Worm (Caenorhabditis elegans) whole organism, young adult: ENCODE measurements around the gene F59B10.2.

ENCODE experiments used
- B0035.1 ChIP-seq: sonication (generic microtip); optimal IDR thresholded peaks from 2 replicates; lab custom pipeline; 2016; ENCODE audit warnings: missing genetic modification characterization, mild to moderate bottlenecking, missing compliant biosample characterization, missing genotype, missing genetic modification reagents
- C06A6.2 ChIP-seq: fragments of 200-800 bp; sonication (Bioruptor generic); conservative IDR thresholded peaks from 2 replicates; pipeline ENCODE4 v1.3.6; 2022; ENCODE audit warnings: missing genetic modification characterization, missing compliant biosample characterization
- F22D6.2 ChIP-seq: sonication (generic microtip); optimal IDR thresholded peaks from 2 replicates; lab custom pipeline; 2016; ENCODE audit warnings: mild to moderate bottlenecking, missing genetic modification characterization, missing compliant biosample characterization
- F23B12.7 ChIP-seq: sonication (generic microtip); optimal IDR thresholded peaks from 2 replicates; lab custom pipeline; 2017; ENCODE audit warnings: missing genetic modification characterization, mild to moderate bottlenecking, missing compliant biosample characterization, antibody characterized with exemption, moderate library complexity; ENCODE audit not compliant: insufficient read depth
- F39B2.1 ChIP-seq: fragments of 200-800 bp; sonication (Bioruptor generic); IDR thresholded peaks from 2 replicates; pipeline ENCODE4 v1.3.6; 2022; ENCODE audit warnings: missing genetic modification reagents, missing genetic modification characterization, missing compliant biosample characterization
- F52B5.7 ChIP-seq: sonication (generic microtip); optimal IDR thresholded peaks from 2 replicates; lab custom pipeline; 2016; ENCODE audit warnings: mild to moderate bottlenecking, missing genetic modification characterization, missing compliant biosample characterization
- F55B11.4 ChIP-seq: sonication (generic microtip); optimal IDR thresholded peaks from 2 replicates; lab custom pipeline; 2016; ENCODE audit warnings: missing compliant biosample characterization, missing genetic modification characterization, borderline replicate concordance; ENCODE audit not compliant: insufficient read depth
- K11D2.4 ChIP-seq: fragments of 200-800 bp; sonication (Bioruptor generic); IDR thresholded peaks from 2 replicates; pipeline ENCODE4 v1.3.6; 2022; ENCODE audit warnings: missing genetic modification reagents, missing genetic modification characterization, missing compliant biosample characterization
- K12H6.12 ChIP-seq: fragments of 200-800 bp; sonication (Bioruptor generic); optimal IDR thresholded peaks from 2 replicates; lab custom pipeline; 2018; ENCODE audit warnings: mild to moderate bottlenecking, missing genetic modification characterization, missing compliant biosample characterization
- T07F8.4 ChIP-seq: sonication (generic microtip); optimal IDR thresholded peaks from 2 replicates; lab custom pipeline; 2016; ENCODE audit warnings: mild to moderate bottlenecking, missing genetic modification characterization, moderate library complexity, missing compliant biosample characterization
- Y56A3A.18 ChIP-seq: fragments of 200-800 bp; sonication (Bioruptor generic); IDR thresholded peaks from 2 replicates; pipeline ENCODE4 v1.3.6; 2022; ENCODE audit warnings: missing genetic modification reagents, missing genetic modification characterization, missing compliant biosample characterization
- Y67H2A.10 ChIP-seq: fragments of 200-800 bp; sonication (Bioruptor generic); conservative IDR thresholded peaks from 2 replicates; pipeline ENCODE4 v1.3.6; 2022; ENCODE audit warnings: missing genetic modification reagents, missing genetic modification characterization, missing compliant biosample characterization
- ZK185.1 ChIP-seq: sonication (generic microtip); optimal IDR thresholded peaks from 2 replicates; lab custom pipeline; 2016; ENCODE audit warnings: mild to moderate bottlenecking, missing genetic modification characterization, missing compliant biosample characterization; ENCODE audit not compliant: poor library complexity, severe bottlenecking
- akir-1 ChIP-seq: fragments of 200-800 bp; sonication (Bioruptor generic); optimal IDR thresholded peaks from 2 replicates; lab custom pipeline; 2018; ENCODE audit warnings: mild to moderate bottlenecking, missing genetic modification characterization, moderate library complexity, missing compliant biosample characterization
- athp-1 ChIP-seq: sonication (generic microtip); optimal IDR thresholded peaks from 2 replicates; lab custom pipeline; 2017; ENCODE audit warnings: mild to moderate bottlenecking, missing genetic modification characterization, missing compliant biosample characterization
- bed-1 ChIP-seq: fragments of 200-800 bp; sonication (Bioruptor generic); IDR thresholded peaks from 2 replicates; pipeline ENCODE4 v1.3.6; 2022; ENCODE audit warnings: missing genetic modification reagents, missing genetic modification characterization, missing compliant biosample characterization
- ceh-40 ChIP-seq: fragments of 200-800 bp; sonication (Bioruptor generic); IDR thresholded peaks from 2 replicates; pipeline ENCODE4 v1.3.6; 2022; ENCODE audit warnings: missing genetic modification characterization, missing compliant biosample characterization
- ceh-58 ChIP-seq: fragments of 200-800 bp; sonication (Bioruptor generic); IDR thresholded peaks from 2 replicates; pipeline ENCODE4 v1.3.6; 2022; ENCODE audit warnings: missing genetic modification characterization, missing compliant biosample characterization
- ceh-91 ChIP-seq: fragments of 200-800 bp; sonication (Bioruptor generic); IDR thresholded peaks from 2 replicates; pipeline ENCODE4 v1.3.6; 2022; ENCODE audit warnings: missing genetic modification reagents, missing genetic modification characterization, missing compliant biosample characterization
- dox-1 ChIP-seq: fragments of 200-800 bp; sonication (Bioruptor generic); IDR thresholded peaks from 2 replicates; pipeline ENCODE4 v1.3.6; 2022; ENCODE audit warnings: missing genetic modification reagents, missing genetic modification characterization, missing compliant biosample characterization
- efl-1 ChIP-seq: fragments of 150-350 bp; optimal IDR thresholded peaks from 2 replicates; lab custom pipeline; 2014; ENCODE audit warnings: missing biosample characterization, missing genetic modification reagents, missing genetic modification characterization
- ekl-4 ChIP-seq: fragments of 200-800 bp; sonication (Bioruptor generic); IDR thresholded peaks from 2 replicates; pipeline ENCODE4 v1.3.6; 2022; ENCODE audit warnings: missing genetic modification reagents, missing genetic modification characterization, missing compliant biosample characterization
- fkh-3 ChIP-seq: sonication (generic microtip); optimal IDR thresholded peaks from 2 replicates; lab custom pipeline; 2016; ENCODE audit warnings: mild to moderate bottlenecking, missing genetic modification characterization, missing compliant biosample characterization
- him-1 ChIP-seq: sonication (generic microtip); optimal IDR thresholded peaks from 2 replicates; lab custom pipeline; 2016; ENCODE audit warnings: missing genotype, missing genetic modification reagents, missing genetic modification characterization, missing compliant biosample characterization
- hlh-12 ChIP-seq: sonication (generic microtip); optimal IDR thresholded peaks from 2 replicates; lab custom pipeline; 2016; ENCODE audit warnings: missing genetic modification characterization, missing compliant biosample characterization
- hmg-1.2 ChIP-seq: fragments of 200-800 bp; sonication (Bioruptor generic); IDR thresholded peaks from 2 replicates; pipeline ENCODE4 v1.3.6; 2022; ENCODE audit warnings: missing genetic modification reagents, missing genetic modification characterization, missing compliant biosample characterization
- hmg-20 ChIP-seq: fragments of 200-800 bp; sonication (Bioruptor generic); IDR thresholded peaks from 2 replicates; pipeline ENCODE4 v1.3.6; 2022; ENCODE audit warnings: missing genetic modification reagents, missing genetic modification characterization, missing compliant biosample characterization
- let-526 ChIP-seq: fragments of 200-800 bp; sonication (Bioruptor generic); IDR thresholded peaks from 2 replicates; pipeline ENCODE4 v1.3.6; 2022; ENCODE audit warnings: missing genetic modification reagents, missing genetic modification characterization, missing compliant biosample characterization
- nfya-2 ChIP-seq: fragments of 200-800 bp; sonication (Bioruptor generic); IDR thresholded peaks from 2 replicates; pipeline ENCODE4 v1.3.6; 2022; ENCODE audit warnings: missing genetic modification reagents, missing genetic modification characterization, missing compliant biosample characterization
- nfyb-1 ChIP-seq: fragments of 200-800 bp; sonication (Bioruptor generic); IDR thresholded peaks from 2 replicates; pipeline ENCODE4 v1.3.6; 2022; ENCODE audit warnings: missing genetic modification reagents, missing genetic modification characterization, missing compliant biosample characterization
- repo-1 ChIP-seq: sonication (generic microtip); optimal IDR thresholded peaks from 2 replicates; lab custom pipeline; 2017; ENCODE audit warnings: mild to moderate bottlenecking, missing genetic modification characterization, missing compliant biosample characterization
- rpc-1 ChIP-seq, 2 experiments: fragments of 150-350 bp in 1 of 2; sonication (generic microtip) in 1 of 2; optimal IDR thresholded peaks; 2 replicates each; lab custom pipeline; 2014 to 2018; ENCODE audit warnings: missing biosample characterization in 1 of 2, missing genetic modification characterization in 1 of 2, missing genetic modification reagents in 1 of 2, missing genotype in 1 of 2
- snpc-4 ChIP-seq, 5 experiments: fragments of 150-350 bp in 1 of 5; sonication (generic microtip) in 4 of 5; optimal IDR thresholded peaks; 2 replicates each; lab custom pipeline; 2014 to 2018; ENCODE audit warnings: missing genetic modification characterization in 5 of 5, missing biosample characterization in 3 of 5, antibody characterized with exemption in 2 of 5, mild to moderate bottlenecking in 2 of 5, missing compliant biosample characterization in 2 of 5, missing genotype in 2 of 5, moderate library complexity in 2 of 5, missing genetic modification reagents in 1 of 5
- somi-1 ChIP-seq: fragments of 200-800 bp; sonication (Bioruptor generic); optimal IDR thresholded peaks from 2 replicates; lab custom pipeline; 2018; ENCODE audit warnings: mild to moderate bottlenecking, missing genetic modification characterization, missing compliant biosample characterization
- tbp1 ChIP-seq: fragments of 200-800 bp; sonication (Bioruptor generic); optimal IDR thresholded peaks from 2 replicates; lab custom pipeline; 2018; ENCODE audit warnings: mild to moderate bottlenecking, missing genetic modification characterization, missing compliant biosample characterization
- unc-130 ChIP-seq: sonication (generic microtip); optimal IDR thresholded peaks from 2 replicates; lab custom pipeline; 2016; ENCODE audit warnings: missing genetic modification reagents, missing genetic modification characterization, missing compliant biosample characterization
- zfh-2 ChIP-seq: fragments of 200-800 bp; sonication (Bioruptor generic); conservative IDR thresholded peaks from 2 replicates; pipeline ENCODE4 v1.3.6; 2022; ENCODE audit warnings: missing genetic modification reagents, missing genetic modification characterization, missing compliant biosample characterization
- ztf-18 ChIP-seq: sonication (generic microtip); optimal IDR thresholded peaks from 2 replicates; lab custom pipeline; 2016; ENCODE audit warnings: missing genotype, mild to moderate bottlenecking, missing genetic modification characterization, missing compliant biosample characterization
- ztf-26 ChIP-seq: sonication (generic microtip); optimal IDR thresholded peaks from 2 replicates; lab custom pipeline; 2017; ENCODE audit warnings: missing genetic modification characterization, missing compliant biosample characterization
- ztf-28 ChIP-seq: fragments of 200-800 bp; sonication (Bioruptor generic); IDR thresholded peaks from 2 replicates; pipeline ENCODE4 v1.3.6; 2022; ENCODE audit warnings: missing genetic modification reagents, missing genetic modification characterization, missing compliant biosample characterization
- ztf-6 ChIP-seq: fragments of 200-800 bp; sonication (Bioruptor generic); IDR thresholded peaks from 2 replicates; pipeline ENCODE4 v1.3.6; 2022; ENCODE audit warnings: missing genetic modification reagents, missing genetic modification characterization, missing compliant biosample characterization

The F59B10.2 gene

DNA sequence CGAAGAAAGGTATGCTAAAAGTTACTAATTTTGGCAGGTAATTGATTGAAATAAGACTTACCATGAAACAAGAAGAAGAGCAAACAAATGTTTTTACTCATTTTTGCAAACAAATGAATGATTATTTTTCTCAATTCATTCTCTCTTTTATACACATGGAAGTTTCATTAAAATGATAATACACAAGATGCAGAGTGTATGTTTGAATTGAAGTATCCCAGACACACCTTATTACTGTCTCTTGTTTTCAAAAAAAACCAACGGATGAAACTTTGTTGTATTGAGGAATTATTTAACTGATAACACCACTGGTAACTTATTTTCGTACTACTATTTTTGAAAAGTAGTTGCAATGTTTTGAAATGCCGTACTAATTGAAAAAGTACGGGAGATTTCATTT is 30.3 kb downstream of the F59B10.2 start, which contains the start of gene clec-59:
Gene clec-59, minus strand, starts transcription at position 101 of the 400 bp plus-strand sequence.
- TF ChIP-seq ceh-91 (no peak), F52B5.7 (tag; lab: Kevin White, UChicago) (no peak), Y56A3A.18 (GFP tag; lab: Robert Waterston, UW) (no peak)

DNA sequence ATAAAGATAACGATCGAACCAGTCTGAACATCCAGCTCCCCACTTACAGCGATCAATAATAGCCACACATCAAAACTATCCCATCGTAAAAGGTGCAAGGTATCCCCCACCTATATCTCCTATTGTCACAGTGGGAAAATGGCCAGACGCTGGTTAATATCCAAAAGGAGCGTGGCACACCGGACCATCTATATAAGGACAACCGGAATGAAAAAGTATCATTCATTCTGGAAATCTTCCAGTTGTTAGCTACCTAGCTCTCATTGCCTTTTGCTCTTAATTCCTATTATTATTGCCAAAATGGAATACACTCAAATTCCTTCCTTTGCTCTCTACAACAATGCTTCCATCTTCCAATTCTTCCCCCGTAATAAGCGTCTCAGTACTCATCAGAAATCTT is 32.7 kb downstream of the F59B10.2 start, which contains the start of gene ZK666.4:
Gene ZK666.4, plus strand, starts transcription at position 301 of the 400 bp plus-strand sequence.
- TF ChIP-seq zfh-2 (no peak), nfya-2 (no peak), unc-130 (GFP tag; lab: Kevin White, UChicago) (no peak), hlh-12 (tag; lab: Kevin White, UChicago) (no peak), snpc-4 (GFP tag; optimal IDR thresholded peaks at IDR 0.05; lab: Kevin White, UChicago) (no peak), snpc-4 (tag; optimal IDR thresholded peaks at IDR 0.05; lab: Kevin White, UChicago) (no peak), nfyb-1 (GFP tag; lab: Robert Waterston, UW) (no peak), F39B2.1 (GFP tag; lab: Robert Waterston, UW) (no peak), ceh-91 (no peak), efl-1 (no peak), hmg-20 (GFP tag; lab: Robert Waterston, UW) (no peak), ztf-18 (no peak), athp-1 (tag; lab: Kevin White, UChicago) (no peak), bed-1 (GFP tag; lab: Robert Waterston, UW) (no peak), ZK185.1 (tag; lab: Kevin White, UChicago) (no peak), hmg-1.2 (GFP tag; lab: Robert Waterston, UW) (no peak), T07F8.4 (tag; lab: Kevin White, UChicago) (no peak), K11D2.4 (GFP tag; lab: Robert Waterston, UW) (no peak), let-526 (GFP tag; lab: Robert Waterston, UW) (no peak), fkh-3 (tag; lab: Kevin White, UChicago) (no peak), F23B12.7 (tag; lab: Kevin White, UChicago) (no peak)

DNA sequence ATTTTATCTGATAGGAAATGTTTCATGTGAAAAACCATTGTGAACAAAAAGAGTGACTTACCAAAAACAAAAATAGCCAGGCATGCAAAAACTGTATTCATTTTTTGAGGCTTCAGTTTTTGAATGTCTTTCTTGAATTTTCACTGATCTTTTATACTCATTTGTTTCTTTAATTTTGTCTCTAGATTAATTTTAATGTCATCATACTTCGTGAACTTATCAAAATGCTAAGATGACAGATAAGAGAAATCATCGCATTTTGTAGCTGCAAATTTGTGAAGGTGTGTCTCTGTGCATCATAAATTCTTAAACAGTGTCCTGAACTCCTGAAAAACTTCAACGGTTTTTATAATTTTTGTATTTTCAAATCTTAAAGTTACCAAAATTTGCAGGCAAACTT is 33.6 kb downstream of the F59B10.2 start, which contains the start of gene clec-58:
Gene clec-58, minus strand, starts transcription at position 101 of the 400 bp plus-strand sequence.
- no peak for TF ChIP-seq ceh-91
- TF ChIP-seq C06A6.2 (GFP tag; lab: Robert Waterston, UW), result no peak
- TF ChIP-seq ztf-26 (tag; lab: Kevin White, UChicago), result no peak
- TF ChIP-seq repo-1 (tag; lab: Kevin White, UChicago), result no peak
- no peak for TF ChIP-seq somi-1 (GFP tag; lab: Kevin White, UChicago)
- TF ChIP-seq tbp1 (GFP tag; lab: Kevin White, UChicago), result no peak
- TF ChIP-seq F22D6.2 (tag; lab: Kevin White, UChicago), result no peak
- no peak for TF ChIP-seq ekl-4 (GFP tag; lab: Robert Waterston, UW)
- no peak for TF ChIP-seq ztf-28 (GFP tag; lab: Robert Waterston, UW)
- TF ChIP-seq akir-1, result no peak
- TF ChIP-seq F55B11.4 (tag; lab: Kevin White, UChicago), result no peak
- TF ChIP-seq ztf-6, result no peak
- TF ChIP-seq, all 124 proteins: peak for 0

DNA sequence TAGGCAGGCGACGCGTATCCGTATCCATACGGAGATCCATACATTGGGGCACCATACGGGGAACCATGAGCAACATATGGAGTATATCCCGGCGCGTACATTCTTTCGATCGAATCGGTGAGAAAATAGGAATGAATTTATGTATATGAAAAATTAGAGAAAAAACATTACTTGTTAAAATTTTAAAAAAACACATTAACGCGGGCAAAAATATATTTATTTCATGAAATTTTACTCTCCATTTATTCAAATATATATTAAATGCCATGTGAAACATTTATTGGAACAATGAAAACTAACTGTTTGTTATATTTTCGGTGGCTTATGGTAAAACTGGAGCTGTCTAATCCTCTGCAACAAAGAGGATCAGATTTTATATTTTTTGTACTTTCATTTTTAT is 37.9 kb downstream of the F59B10.2 start, which contains the start of gene ZK666.2:
Gene ZK666.2, minus strand, starts transcription at position 101 of the 400 bp plus-strand sequence.
- TF ChIP-seq Y67H2A.10 (GFP tag; lab: Robert Waterston, UW) (no peak), dox-1 (GFP tag; lab: Robert Waterston, UW) (no peak), ceh-40 (no peak), F52B5.7 (tag; lab: Kevin White, UChicago) (no peak), B0035.1 (no peak), rpc-1 (optimal IDR thresholded peaks at IDR 0.05; lab: Kevin White, UChicago) (no peak), rpc-1 (tag; optimal IDR thresholded peaks at IDR 0.05; lab: Kevin White, UChicago) (no peak), ceh-58 (no peak), K12H6.12 (no peak), him-1 (tag; lab: Kevin White, UChicago) (no peak), ekl-4 (GFP tag; lab: Robert Waterston, UW) (no peak)
